Fruit fly (Drosophila melanogaster): Measurements from ENCODE around the gene spn-D.

The spn-D gene

dm6 chr3R:27137914-27138323 lies 27.6 kb upstream of the spn-D start (continued):
- TF ChIP-seq slp2 (GFP tag; optimal IDR thresholded peaks at IDR 0.05): peak; percentile 22
- peak; percentile 9 for TF ChIP-seq CTCF (GFP tag; optimal IDR thresholded peaks at IDR 0.05)
- no peak for TF ChIP-seq en (GFP tag; optimal IDR thresholded peaks at IDR 0.05)
- TF ChIP-seq hkb (optimal IDR thresholded peaks at IDR 0.05): no peak
- TF ChIP-seq hkb (GFP tag; IDR thresholded peaks at IDR 0.05): peak; percentile 43; the same call in 1 of the 2 replicates
- TF ChIP-seq sob (GFP tag; IDR thresholded peaks at IDR 0.05): no peak
- TF ChIP-seq CG10321 (GFP tag; IDR thresholded peaks at IDR 0.05): no peak
- peak; percentile 18 for TF ChIP-seq CG7987 (GFP tag; optimal IDR thresholded peaks at IDR 0.05)
- TF ChIP-seq CG18262 (tag; optimal IDR thresholded peaks at IDR 0.05): peak; percentile 42
- TF ChIP-seq HLHmδ (GFP tag; optimal IDR thresholded peaks at IDR 0.05): no peak
- peak; percentile 49 for TF ChIP-seq gcm (GFP tag; optimal IDR thresholded peaks at IDR 0.05)
- TF ChIP-seq CG17802 (tag; optimal IDR thresholded peaks at IDR 0.05): peak; percentile 6
- TF ChIP-seq CG5953 (GFP tag; IDR thresholded peaks at IDR 0.05): peak; percentile 57
- TF ChIP-seq mld (GFP tag; IDR thresholded peaks at IDR 0.05; ENCODE audit: partially characterized antibody): no peak
- peak; percentile 45 for TF ChIP-seq CG12769 (tag; optimal IDR thresholded peaks at IDR 0.05)
- no peak for TF ChIP-seq sima (GFP tag; optimal IDR thresholded peaks at IDR 0.05)
- TF ChIP-seq Kr (GFP tag; optimal IDR thresholded peaks at IDR 0.05): no peak
- no peak for TF ChIP-seq Scr (GFP tag; IDR thresholded peaks at IDR 0.05; ENCODE audit: partially characterized antibody)
- TF ChIP-seq CG9876 (GFP tag; optimal IDR thresholded peaks at IDR 0.05): peak; percentile 33
- no peak for TF ChIP-seq amos (GFP tag; IDR thresholded peaks at IDR 0.05; ENCODE audit: partially characterized antibody)
- no peak for TF ChIP-seq CG4404 (GFP tag; IDR thresholded peaks at IDR 0.05)
- peak; percentile 23 for TF ChIP-seq bigmax (GFP tag; optimal IDR thresholded peaks at IDR 0.05)
- no peak for TF ChIP-seq CG4424 (GFP tag; optimal IDR thresholded peaks at IDR 0.05)
- peak; percentile 24 for TF ChIP-seq CG10431 (GFP tag; optimal IDR thresholded peaks at IDR 0.05)
- 0 out of 2 replicates have a peak, but pooled peaks have one; percentile 24 for TF ChIP-seq CG6689 (GFP tag; IDR thresholded peaks at IDR 0.05)
- TF ChIP-seq bab2 (GFP tag; optimal IDR thresholded peaks at IDR 0.05): peak; percentile 16
- peak; percentile 62 for TF ChIP-seq oc (tag; optimal IDR thresholded peaks at IDR 0.05)
- no peak for TF ChIP-seq repo (GFP tag; optimal IDR thresholded peaks at IDR 0.05)
- peak in 1 of 2 experiments; percentile 68 for TF ChIP-seq bsh (GFP tag; optimal IDR thresholded peaks at IDR 0.05)
- TF ChIP-seq CG10209 (GFP tag; optimal IDR thresholded peaks at IDR 0.05): peak; percentile 11
- TF ChIP-seq pzg (GFP tag; optimal IDR thresholded peaks at IDR 0.05): no peak
- TF ChIP-seq CG3065 (GFP tag; optimal IDR thresholded peaks at IDR 0.05): no peak
- peak; percentile 11 for TF ChIP-seq CG7271 (tag; optimal IDR thresholded peaks at IDR 0.05)
- TF ChIP-seq CG10462 (GFP tag; optimal IDR thresholded peaks at IDR 0.05): peak; percentile 8
- TF ChIP-seq CG5180 (GFP tag; optimal IDR thresholded peaks at IDR 0.05): peak; percentile 80
- peak; percentile 11; the same call in 1 of the 2 replicates for TF ChIP-seq Awh (GFP tag; IDR thresholded peaks at IDR 0.05)
- TF ChIP-seq sens (GFP tag): peak; percentile 90
- peak; percentile 61 for TF ChIP-seq org-1 (GFP tag; optimal IDR thresholded peaks at IDR 0.05)
- no peak for TF ChIP-seq CG14441 (GFP tag; IDR thresholded peaks at IDR 0.05)
- peak; percentile 80 for TF ChIP-seq Med (GFP tag)
- no peak for TF ChIP-seq crc (GFP tag; optimal IDR thresholded peaks at IDR 0.05)
- no peak for TF ChIP-seq CG30431 (GFP tag; optimal IDR thresholded peaks at IDR 0.05)
- TF ChIP-seq CG12391 (tag; optimal IDR thresholded peaks at IDR 0.05): peak; percentile 27
- TF ChIP-seq Ets97D (GFP tag; optimal IDR thresholded peaks at IDR 0.05): no peak
- TF ChIP-seq CG9437 (GFP tag; optimal IDR thresholded peaks at IDR 0.05): no peak
- TF ChIP-seq onecut (GFP tag; IDR thresholded peaks at IDR 0.05): no peak
- no peak for TF ChIP-seq CkIIα-i1 (GFP tag; IDR thresholded peaks at IDR 0.05)
- peak; percentile 56 for TF ChIP-seq nerfin-1 (tag; optimal IDR thresholded peaks at IDR 0.05)
- TF ChIP-seq crp (GFP tag; optimal IDR thresholded peaks at IDR 0.05): no peak
- TF ChIP-seq CG17385 (GFP tag; optimal IDR thresholded peaks at IDR 0.05): peak; percentile 40
- TF ChIP-seq Oli (tag; optimal IDR thresholded peaks at IDR 0.05): no peak
- peak; percentile 40 for TF ChIP-seq gem (tag; optimal IDR thresholded peaks at IDR 0.05)

Measured in whole organism, embryonic.